Fruit fly (Drosophila melanogaster): ENCODE measurements around the gene Jon99Cii.
A peak's percentile ranks its signal among the peaks of the same experiment; 100 is the strongest.

The Jon99Cii gene

DNA sequence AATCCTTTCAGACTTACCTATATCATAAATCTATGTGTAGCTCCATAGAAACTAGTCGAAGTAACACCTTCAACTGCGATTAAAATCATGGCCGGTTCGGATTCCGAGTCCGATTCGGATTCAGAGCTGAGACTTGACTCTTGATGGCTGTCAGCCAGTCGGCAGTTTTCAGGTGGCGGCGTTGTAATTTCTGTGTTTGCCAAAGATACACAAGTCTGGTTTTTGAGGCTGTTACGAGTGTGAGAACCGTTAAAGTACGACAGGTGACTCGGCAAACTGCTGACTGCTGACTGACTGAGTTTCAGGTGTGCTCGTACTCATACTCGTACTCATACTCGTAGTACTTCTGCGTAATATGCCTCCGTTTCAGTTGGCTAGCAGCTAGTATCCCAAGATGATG, 33.2 kb downstream of the Jon99Cii start (continued):
- TF ChIP-seq Kr (GFP tag; optimal IDR thresholded peaks at IDR 0.05) (no peak), CG2712 (tag; optimal IDR thresholded peaks at IDR 0.05) (no peak), Dip3 (GFP tag; optimal IDR thresholded peaks at IDR 0.05) (no peak), mam (GFP tag; optimal IDR thresholded peaks at IDR 0.05) (no peak), Trl (optimal IDR thresholded peaks at IDR 0.05) (no peak), Trl (GFP tag; optimal IDR thresholded peaks at IDR 0.05) (peak; percentile 27), seq (GFP tag; IDR thresholded peaks at IDR 0.05) (no peak), grau (tag; optimal IDR thresholded peaks at IDR 0.05) (no peak), CG10654 (GFP tag; optimal IDR thresholded peaks at IDR 0.05) (no peak), CG4730 (GFP tag; IDR thresholded peaks at IDR 0.05) (no peak), ttk (GFP tag; IDR thresholded peaks at IDR 0.05) (no peak), CG1024 (GFP tag; IDR thresholded peaks at IDR 0.05) (no peak), ken (GFP tag; IDR thresholded peaks at IDR 0.05) (no peak), Lpt (GFP tag; optimal IDR thresholded peaks at IDR 0.05) (no peak), CG9609 (GFP tag; optimal IDR thresholded peaks at IDR 0.05) (no peak), CG12155 (GFP tag; optimal IDR thresholded peaks at IDR 0.05) (no peak), CG42726 (GFP tag; IDR thresholded peaks at IDR 0.05; ENCODE audit: partially characterized antibody) (no peak), chif (GFP tag; optimal IDR thresholded peaks at IDR 0.05) (no peak), CG6813 (GFP tag; optimal IDR thresholded peaks at IDR 0.05) (peak; percentile 64)

DNA sequence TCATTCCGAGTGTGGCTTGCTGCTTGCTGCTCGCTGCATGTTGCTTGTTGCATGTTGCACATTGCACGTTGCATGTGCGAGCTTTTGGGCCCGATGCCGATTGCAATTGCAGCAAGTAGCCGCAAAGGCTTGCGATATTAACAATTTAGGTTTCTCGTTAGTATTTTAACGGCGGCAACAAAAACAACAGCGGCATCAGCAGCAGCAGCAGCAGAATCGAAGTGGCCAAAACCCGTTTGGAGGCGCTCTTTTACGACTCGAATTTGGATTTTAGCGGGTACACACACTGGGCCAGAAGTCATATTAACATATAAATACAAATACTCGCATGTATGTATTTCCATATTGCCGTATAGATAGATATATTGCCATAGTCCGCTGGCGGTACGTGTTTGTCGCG, 44.1 kb downstream of the Jon99Cii start:
- no peak for TF ChIP-seq CG6683 (GFP tag; optimal IDR thresholded peaks at IDR 0.05)
- no peak for TF ChIP-seq Ada2b (GFP tag; IDR thresholded peaks at IDR 0.05)
- no peak for TF ChIP-seq sqz (GFP tag; optimal IDR thresholded peaks at IDR 0.05)
- TF ChIP-seq CG1832 (GFP tag; optimal IDR thresholded peaks at IDR 0.05): no peak
- TF ChIP-seq CG34224 (GFP tag; IDR thresholded peaks at IDR 0.05; ENCODE audit: partially characterized antibody): 0 out of 3 replicates have a peak, but pooled peaks have one; percentile 10
- TF ChIP-seq chinmo (GFP tag; IDR thresholded peaks at IDR 0.05; ENCODE audit: partially characterized antibody): peak; percentile 92; the same call in 3 of the 4 replicates
- TF ChIP-seq slp2 (GFP tag; optimal IDR thresholded peaks at IDR 0.05): no peak

DNA sequence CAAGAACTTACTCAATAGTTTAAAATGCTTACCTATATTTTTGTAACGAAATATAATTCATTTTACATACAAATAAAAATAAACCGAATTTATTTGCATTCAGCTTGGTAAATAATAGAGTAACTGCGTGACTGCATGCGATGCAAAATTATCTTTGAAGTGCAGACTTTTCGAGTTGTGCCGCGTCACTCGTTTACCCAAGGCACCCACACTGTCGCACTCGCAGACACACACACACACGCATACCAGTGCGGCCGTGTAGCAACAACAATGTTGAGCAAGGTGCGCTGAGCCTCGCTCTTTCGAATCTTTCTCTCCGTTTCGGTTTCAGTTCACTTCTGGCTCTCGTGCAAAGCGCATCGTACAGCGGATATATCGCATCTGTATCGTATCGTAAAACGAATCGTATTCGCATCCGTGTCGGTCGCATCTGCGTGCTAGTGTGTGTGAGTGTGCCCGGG, 47.7 kb downstream of the Jon99Cii start, which contains the start of gene CG31038:
TSS of gene CG31038 (plus strand) at position 327 of the 461 bp plus-strand sequence.
- TF ChIP-seq CG6689 (GFP tag; IDR thresholded peaks at IDR 0.05) (peak; percentile 25; the same call in 1 of the 2 replicates), CG13287 (GFP tag; IDR thresholded peaks at IDR 0.05; ENCODE audit: partially characterized antibody) (peak; percentile 57; the same call in 1 of the 2 replicates), MESR4 (GFP tag; optimal IDR thresholded peaks at IDR 0.05) (peak; percentile 15), CG16813 (GFP tag; IDR thresholded peaks at IDR 0.05; ENCODE audit: partially characterized antibody) (peak; percentile 37; the same call in 1 of the 3 replicates), rib (GFP tag; IDR thresholded peaks at IDR 0.05) (peak; percentile 59; the same call in 1 of the 2 replicates), zfh1 (GFP tag; IDR thresholded peaks at IDR 0.05) (peak; percentile 55; the same call in 2 of the 3 replicates), nmo (GFP tag; optimal IDR thresholded peaks at IDR 0.05) (peak; percentile 23), CG8089 (GFP tag; optimal IDR thresholded peaks at IDR 0.05) (no peak), tio (GFP tag; optimal IDR thresholded peaks at IDR 0.05) (no peak), pho (GFP tag; optimal IDR thresholded peaks at IDR 0.05) (no peak), prd (optimal IDR thresholded peaks at IDR 0.05) (no peak), prd (GFP tag; IDR thresholded peaks at IDR 0.05) (no peak; the same call in 2 of the 3 replicates), E2f1 (GFP tag; IDR thresholded peaks at IDR 0.05) (no peak), CG12071 (GFP tag; optimal IDR thresholded peaks at IDR 0.05) (peak; percentile 38), CG12155 (GFP tag; optimal IDR thresholded peaks at IDR 0.05) (no peak), MBD-R2 (GFP tag; IDR thresholded peaks at IDR 0.05) (peak; percentile 29; the same call in 1 of the 2 replicates), CG6175 (GFP tag; IDR thresholded peaks at IDR 0.05) (no peak), Optix (GFP tag; IDR thresholded peaks at IDR 0.05) (0 out of 3 replicates have a peak, but pooled peaks have one; percentile 26), CG5180 (GFP tag; optimal IDR thresholded peaks at IDR 0.05) (peak; percentile 23), tin (GFP tag; optimal IDR thresholded peaks at IDR 0.05) (no peak), Scr (GFP tag; IDR thresholded peaks at IDR 0.05; ENCODE audit: partially characterized antibody) (peak; percentile 48), chm (GFP tag; IDR thresholded peaks at IDR 0.05) (peak; percentile 77), schlank (tag; optimal IDR thresholded peaks at IDR 0.05) (no peak), Trl (optimal IDR thresholded peaks at IDR 0.05) (peak; percentile 53 to 79), Trl (GFP tag; optimal IDR thresholded peaks at IDR 0.05) (peak; percentile 23), CG5953 (GFP tag; IDR thresholded peaks at IDR 0.05) (no peak)
